Fruit fly (Drosophila melanogaster) whole organism, embryonic: Measurements from ENCODE around the gene SamDC.

ENCODE experiments used
- ATbp ChIP-seq: fragments of 200-800 bp; sonication (Bioruptor generic); optimal IDR thresholded peaks from 2 replicates; lab custom pipeline; 2017; ENCODE audit warnings: missing biosample characterization, mild to moderate bottlenecking, missing genetic modification characterization, missing genetic modification reagents
- B-H2 ChIP-seq: fragments of 200-800 bp; sonication (Bioruptor generic); optimal IDR thresholded peaks from 2 replicates; lab custom pipeline; 2018; ENCODE audit warnings: missing biosample characterization, mild to moderate bottlenecking, missing genetic modification characterization
- CG10209 ChIP-seq: fragments of 200-800 bp; sonication (Bioruptor generic); optimal IDR thresholded peaks from 3 replicates; lab custom pipeline; 2017; ENCODE audit warnings: missing biosample characterization, mild to moderate bottlenecking, missing genetic modification characterization, missing genetic modification reagents
- CG1024 ChIP-seq: fragments of 200-800 bp; sonication (Bioruptor generic); IDR thresholded peaks from 2 replicates; pipeline ENCODE4 v1.3.6; 2022; ENCODE audit warnings: missing biosample characterization, missing genetic modification characterization
- CG12391 ChIP-seq: fragments of 200-800 bp; sonication (Bioruptor generic); optimal IDR thresholded peaks from 3 replicates; lab custom pipeline; 2018; ENCODE audit warnings: missing biosample characterization, mild to moderate bottlenecking, missing genetic modification characterization, moderate library complexity
- CG13775 ChIP-seq: fragments of 200-800 bp; sonication (Bioruptor generic); optimal IDR thresholded peaks from 3 replicates; lab custom pipeline; 2017; ENCODE audit warnings: missing biosample characterization, mild to moderate bottlenecking, missing genetic modification characterization
- CG13894 ChIP-seq: fragments of 200-800 bp; sonication (Bioruptor generic); optimal IDR thresholded peaks from 3 replicates; lab custom pipeline; 2018; ENCODE audit warnings: missing biosample characterization, mild to moderate bottlenecking, missing genetic modification characterization, moderate library complexity
- CG14441 ChIP-seq: fragments of 200-800 bp; sonication (Bioruptor generic); IDR thresholded peaks from 2 replicates; pipeline ENCODE4 v1.3.6; 2022; ENCODE audit warnings: missing biosample characterization, missing genetic modification characterization
- CG15514 ChIP-seq: fragments of 200-800 bp; sonication (Bioruptor generic); optimal IDR thresholded peaks from 3 replicates; lab custom pipeline; 2017; ENCODE audit warnings: missing biosample characterization, missing genetic modification characterization, mild to moderate bottlenecking, moderate library complexity, missing genetic modification reagents
- CG17361 ChIP-seq: fragments of 200-800 bp; sonication (Bioruptor generic); IDR thresholded peaks from 3 replicates; pipeline ENCODE4 v1.3.6; 2022; ENCODE audit warnings: missing biosample characterization, missing genetic modification characterization
- CG17385 ChIP-seq: fragments of 200-800 bp; sonication (Bioruptor generic); optimal IDR thresholded peaks from 3 replicates; lab custom pipeline; 2018; ENCODE audit warnings: missing biosample characterization, mild to moderate bottlenecking, missing genetic modification characterization
- CG17568 ChIP-seq: fragments of 200-800 bp; sonication (Bioruptor generic); optimal IDR thresholded peaks from 2 replicates; lab custom pipeline; 2018; ENCODE audit warnings: missing biosample characterization, mild to moderate bottlenecking, missing genetic modification characterization, moderate library complexity
- CG17912 ChIP-seq: fragments of 200-800 bp; sonication (Bioruptor generic); optimal IDR thresholded peaks from 2 replicates; lab custom pipeline; 2018; ENCODE audit warnings: missing biosample characterization, mild to moderate bottlenecking, missing genetic modification characterization
- CG18476 ChIP-seq: fragments of 200-800 bp; sonication (Bioruptor generic); optimal IDR thresholded peaks from 2 replicates; lab custom pipeline; 2016; ENCODE audit warnings: missing biosample characterization, mild to moderate bottlenecking, missing genetic modification characterization
- CG2199 ChIP-seq: fragments of 200-800 bp; sonication (Bioruptor generic); IDR thresholded peaks from 3 replicates; pipeline ENCODE4 v1.3.6; 2022; ENCODE audit warnings: missing biosample characterization, missing genetic modification characterization
- CG30403 ChIP-seq: fragments of 200-800 bp; sonication (Bioruptor generic); optimal IDR thresholded peaks from 3 replicates; lab custom pipeline; 2016; ENCODE audit warnings: missing biosample characterization, missing genetic modification characterization
- CG31388 ChIP-seq: fragments of 200-800 bp; sonication (Bioruptor generic); optimal IDR thresholded peaks from 2 replicates; lab custom pipeline; 2016; ENCODE audit warnings: missing biosample characterization, missing genetic modification characterization
- CG32532 ChIP-seq: fragments of 200-800 bp; sonication (Bioruptor generic); IDR thresholded peaks from 2 replicates; pipeline ENCODE4 v1.3.6; 2022; ENCODE audit warnings: missing biosample characterization, missing genetic modification characterization
- CG32772 ChIP-seq: fragments of 200-800 bp; sonication (Bioruptor generic); IDR thresholded peaks from 2 replicates; pipeline ENCODE4 v1.3.6; 2022; ENCODE audit warnings: missing biosample characterization, missing genetic modification characterization
- CG4617 ChIP-seq: fragments of 200-800 bp; sonication (Bioruptor generic); optimal IDR thresholded peaks from 3 replicates; lab custom pipeline; 2016; ENCODE audit warnings: missing biosample characterization, missing genetic modification characterization, borderline replicate concordance
- CG4707 ChIP-seq: fragments of 200-800 bp; sonication (Bioruptor generic); optimal IDR thresholded peaks from 2 replicates; lab custom pipeline; 2018; ENCODE audit warnings: missing biosample characterization, mild to moderate bottlenecking, missing genetic modification characterization, moderate library complexity
- CG6654 ChIP-seq: fragments of 200-800 bp; sonication (Bioruptor generic); optimal IDR thresholded peaks from 2 replicates; lab custom pipeline; 2017; ENCODE audit warnings: missing biosample characterization, mild to moderate bottlenecking, missing genetic modification characterization
- CG8924 ChIP-seq: fragments of 200-800 bp; optimal IDR thresholded peaks from 3 replicates; lab custom pipeline; 2019; ENCODE audit warnings: missing biosample characterization, mild to moderate bottlenecking, missing genetic modification characterization, moderate library complexity
- CG9437 ChIP-seq: fragments of 200-800 bp; sonication (Bioruptor generic); optimal IDR thresholded peaks from 2 replicates; lab custom pipeline; 2018; ENCODE audit warnings: missing biosample characterization, mild to moderate bottlenecking, missing genetic modification characterization
- CoRest ChIP-seq: fragments of 200-800 bp; sonication (Bioruptor generic); optimal IDR thresholded peaks from 3 replicates; lab custom pipeline; 2018; ENCODE audit warnings: missing biosample characterization, mild to moderate bottlenecking, missing genetic modification characterization, moderate library complexity
- Deaf1 ChIP-seq: fragments of 200-800 bp; optimal IDR thresholded peaks from 3 replicates; lab custom pipeline; 2019; ENCODE audit warnings: missing biosample characterization, mild to moderate bottlenecking, missing genetic modification characterization, moderate library complexity
- Fer1 ChIP-seq: fragments of 200-800 bp; sonication (Bioruptor generic); optimal IDR thresholded peaks from 2 replicates; lab custom pipeline; 2017; ENCODE audit warnings: missing biosample characterization, mild to moderate bottlenecking, missing genetic modification characterization
- HLH4C ChIP-seq: fragments of 200-800 bp; sonication (Bioruptor generic); IDR thresholded peaks from 3 replicates; pipeline ENCODE4 v1.3.6; 2022; ENCODE audit warnings: missing biosample characterization, missing genetic modification characterization; ENCODE audit not compliant: partially characterized antibody
- Hr51 ChIP-seq, 2 experiments: fragments of 200-800 bp; sonication (Bioruptor generic); optimal IDR thresholded peaks; 2 replicates in 1 of 2; 3 replicates in 1 of 2; lab custom pipeline; 2016 to 2018; ENCODE audit warnings: missing biosample characterization in 2 of 2, missing genetic modification characterization in 2 of 2, mild to moderate bottlenecking in 1 of 2, moderate library complexity in 1 of 2
- Hsf ChIP-seq: fragments of 200-800 bp; sonication (Bioruptor generic); optimal IDR thresholded peaks from 3 replicates; lab custom pipeline; 2016; ENCODE audit warnings: missing biosample characterization, missing genetic modification characterization
- Lhr ChIP-seq: fragments of 200-800 bp; sonication (Bioruptor generic); optimal IDR thresholded peaks from 3 replicates; lab custom pipeline; 2017; ENCODE audit warnings: mild to moderate bottlenecking, missing biosample characterization, missing genetic modification reagents, missing genetic modification characterization
- Ravus ChIP-seq: fragments of 200-800 bp; sonication (Bioruptor generic); IDR thresholded peaks from 2 replicates; pipeline ENCODE4 v1.3.6; 2022; ENCODE audit warnings: missing biosample characterization, missing genetic modification characterization
- Stat92E ChIP-seq, 3 experiments: fragments of >200 bp in 2 of 3; fragments of 200-800 bp in 1 of 3; sonication (Bioruptor generic) in 1 of 3; optimal IDR thresholded peaks; 2 replicates each; lab custom pipeline; 2017 to 2019; ENCODE audit warnings: missing biosample characterization in 3 of 3, missing genetic modification characterization in 3 of 3, mild to moderate bottlenecking in 1 of 3, moderate library complexity in 1 of 3
- ara ChIP-seq: fragments of 200-800 bp; sonication (Bioruptor generic); IDR thresholded peaks from 2 replicates; pipeline ENCODE4 v1.3.6; 2022; ENCODE audit warnings: missing biosample characterization, missing genetic modification characterization
- bigmax ChIP-seq: fragments of 200-800 bp; sonication (Bioruptor generic); optimal IDR thresholded peaks from 2 replicates; lab custom pipeline; 2018; ENCODE audit warnings: missing biosample characterization, mild to moderate bottlenecking, missing genetic modification characterization
- disco-r ChIP-seq: fragments of 200-800 bp; sonication (Bioruptor generic); optimal IDR thresholded peaks from 2 replicates; lab custom pipeline; 2016; ENCODE audit warnings: missing biosample characterization, missing genetic modification characterization
- fd96Cb ChIP-seq: fragments of 200-800 bp; sonication (Bioruptor generic); optimal IDR thresholded peaks from 2 replicates; lab custom pipeline; 2018; ENCODE audit warnings: missing biosample characterization, mild to moderate bottlenecking, missing genetic modification characterization, moderate library complexity
- fru ChIP-seq: fragments of >200 bp; optimal IDR thresholded peaks from 2 replicates; lab custom pipeline; 2017
- gce ChIP-seq: fragments of 200-800 bp; sonication (Bioruptor generic); IDR thresholded peaks from 3 replicates; pipeline ENCODE4 v1.3.6; 2022; ENCODE audit warnings: missing biosample characterization, missing genetic modification characterization
- ham ChIP-seq: fragments of 200-800 bp; sonication (Bioruptor generic); IDR thresholded peaks from 2 replicates; pipeline ENCODE4 v1.3.6; 2022; ENCODE audit warnings: missing biosample characterization, missing genetic modification characterization
- lola ChIP-seq, 3 experiments: fragments of >200 bp in 2 of 3; fragments of 200-800 bp in 1 of 3; sonication (Bioruptor generic) in 1 of 3; optimal IDR thresholded peaks; 2 replicates each; lab custom pipeline; 2017 to 2019; ENCODE audit warnings: missing biosample characterization in 3 of 3, missing genetic modification characterization in 3 of 3, mild to moderate bottlenecking in 1 of 3, moderate library complexity in 1 of 3
- mirr ChIP-seq: fragments of 200-800 bp; sonication (Bioruptor generic); optimal IDR thresholded peaks from 3 replicates; lab custom pipeline; 2018; ENCODE audit warnings: missing biosample characterization, mild to moderate bottlenecking, missing genetic modification characterization
- pzg ChIP-seq: fragments of 200-800 bp; sonication (Bioruptor generic); optimal IDR thresholded peaks from 3 replicates; lab custom pipeline; 2018; ENCODE audit warnings: missing biosample characterization, mild to moderate bottlenecking, missing genetic modification characterization, moderate library complexity
- rib ChIP-seq: fragments of 200-800 bp; sonication (Bioruptor generic); IDR thresholded peaks from 2 replicates; pipeline ENCODE4 v1.3.6; 2022; ENCODE audit warnings: missing biosample characterization, missing genetic modification characterization
- ro ChIP-seq: fragments of 200-800 bp; sonication (Bioruptor generic); IDR thresholded peaks from 2 replicates; pipeline ENCODE4 v1.3.6; 2022; ENCODE audit warnings: missing biosample characterization, missing genetic modification characterization
- salm ChIP-seq: fragments of 200-800 bp; sonication (Bioruptor generic); optimal IDR thresholded peaks from 2 replicates; lab custom pipeline; 2018; ENCODE audit warnings: missing biosample characterization, mild to moderate bottlenecking, missing genetic modification characterization
- tup ChIP-seq: fragments of 200-800 bp; sonication (Bioruptor generic); optimal IDR thresholded peaks from 2 replicates; lab custom pipeline; 2016; ENCODE audit warnings: missing biosample characterization, mild to moderate bottlenecking, missing genetic modification characterization, moderate library complexity
- wek ChIP-seq: fragments of 200-800 bp; sonication (Bioruptor generic); optimal IDR thresholded peaks from 3 replicates; lab custom pipeline; 2018; ENCODE audit warnings: missing biosample characterization, mild to moderate bottlenecking, missing genetic modification characterization, moderate library complexity
- z ChIP-seq: fragments of 200-800 bp; sonication (Bioruptor generic); IDR thresholded peaks from 3 replicates; pipeline ENCODE4 v1.3.6; 2022; ENCODE audit warnings: missing biosample characterization, missing genetic modification characterization
- zfh1 ChIP-seq: fragments of 200-800 bp; sonication (Bioruptor generic); IDR thresholded peaks from 3 replicates; pipeline ENCODE4 v1.3.6; 2022; ENCODE audit warnings: missing biosample characterization, missing genetic modification characterization

SamDC gene

dm6 chr2L:10299810-10300147 is 39.5 kb upstream of the SamDC start, which contains the start of gene CYLD (continued):
- TF ChIP-seq CG9437 (GFP tag; lab: Kevin White, UChicago) (peak; percentile 50), pzg (GFP tag; lab: Kevin White, UChicago) (peak; percentile 32), salm (tag; lab: Kevin White, UChicago) (peak; percentile 63), CG10209 (peak; percentile 52), CG4707 (peak; percentile 9), ham (GFP tag; lab: Robert Waterston, UW) (no peak), Fer1 (peak; percentile 67), ro (GFP tag; lab: Robert Waterston, UW) (no peak), B-H2 (GFP tag; lab: Kevin White, UChicago) (peak; percentile 14), Deaf1 (tag; lab: Kevin White, UChicago) (no peak), gce (GFP tag; lab: Robert Waterston, UW) (no peak), CG17361 (GFP tag; lab: Robert Waterston, UW) (peak; percentile 75; the same call in 2 of the 3 replicates), ara (GFP tag; lab: Robert Waterston, UW) (peak; percentile 55; the same call in 1 of the 2 replicates), CG15514 (GFP tag; lab: Kevin White, UChicago) (peak; percentile 66), disco-r (GFP tag; lab: Kevin White, UChicago) (no peak), CG2199 (GFP tag; lab: Robert Waterston, UW) (no peak), CG17568 (GFP tag; lab: Kevin White, UChicago) (no peak), CG30403 (GFP tag; lab: Kevin White, UChicago) (peak; percentile 80), CG13775 (GFP tag; lab: Kevin White, UChicago) (peak; percentile 63), CG1024 (GFP tag; lab: Robert Waterston, UW) (peak; percentile 44; the same call in 1 of the 2 replicates), bigmax (GFP tag; lab: Kevin White, UChicago) (no peak), wek (GFP tag; lab: Kevin White, UChicago) (peak; percentile 97), HLH4C (GFP tag; lab: Robert Waterston, UW) (no peak; the same call in 1 of the 3 replicates), CG6654 (GFP tag; lab: Kevin White, UChicago) (no peak), Hr51 (GFP tag; optimal IDR thresholded peaks at IDR 0.05; lab: Kevin White, UChicago) (peak in 1 of 2 experiments; percentile 81), CG32532 (GFP tag; lab: Robert Waterston, UW) (peak; percentile 84; the same call in 1 of the 2 replicates), CG17912 (GFP tag; lab: Kevin White, UChicago) (no peak), zfh1 (GFP tag; lab: Robert Waterston, UW) (peak; percentile 81), Ravus (GFP tag; lab: Robert Waterston, UW) (no peak; the same call in 1 of the 2 replicates), CG4617 (GFP tag; lab: Kevin White, UChicago) (peak; percentile 33), tup (GFP tag; lab: Kevin White, UChicago) (no peak), CG31388 (GFP tag; lab: Kevin White, UChicago) (peak; percentile 19), z (GFP tag; lab: Robert Waterston, UW) (no peak), ATbp (GFP tag; lab: Kevin White, UChicago) (peak; percentile 7), CG18476 (GFP tag; lab: Kevin White, UChicago) (peak; percentile 32), mirr (GFP tag; lab: Kevin White, UChicago) (no peak), CG17385 (GFP tag; lab: Kevin White, UChicago) (peak; percentile 75), CG32772 (GFP tag; lab: Robert Waterston, UW) (no peak), CoRest (tag; lab: Kevin White, UChicago) (peak; percentile 74), Lhr (GFP tag; lab: Kevin White, UChicago) (peak; percentile 23), Hsf (peak; percentile 58), Stat92E (GFP tag; optimal IDR thresholded peaks at IDR 0.05; lab: Kevin White, UChicago) (no peak), fd96Cb (peak; percentile 54), CG12391 (peak; percentile 87), lola (GFP tag; optimal IDR thresholded peaks at IDR 0.05; lab: Kevin White, UChicago) (peak in 1 of 3 experiments; percentile 56), CG8924 (tag; lab: Kevin White, UChicago) (peak; percentile 83), CG14441 (GFP tag; lab: Robert Waterston, UW) (0 out of 2 replicates have a peak, but pooled peaks have one; percentile 39), rib (GFP tag; lab: Robert Waterston, UW) (no peak), fru (lab: Kevin White, UChicago) (no peak), CG13894 (peak; percentile 58)
